Worm (Caenorhabditis elegans): ENCODE data around the gene Y38F1A.2.

Gene Y38F1A.2

DNA sequence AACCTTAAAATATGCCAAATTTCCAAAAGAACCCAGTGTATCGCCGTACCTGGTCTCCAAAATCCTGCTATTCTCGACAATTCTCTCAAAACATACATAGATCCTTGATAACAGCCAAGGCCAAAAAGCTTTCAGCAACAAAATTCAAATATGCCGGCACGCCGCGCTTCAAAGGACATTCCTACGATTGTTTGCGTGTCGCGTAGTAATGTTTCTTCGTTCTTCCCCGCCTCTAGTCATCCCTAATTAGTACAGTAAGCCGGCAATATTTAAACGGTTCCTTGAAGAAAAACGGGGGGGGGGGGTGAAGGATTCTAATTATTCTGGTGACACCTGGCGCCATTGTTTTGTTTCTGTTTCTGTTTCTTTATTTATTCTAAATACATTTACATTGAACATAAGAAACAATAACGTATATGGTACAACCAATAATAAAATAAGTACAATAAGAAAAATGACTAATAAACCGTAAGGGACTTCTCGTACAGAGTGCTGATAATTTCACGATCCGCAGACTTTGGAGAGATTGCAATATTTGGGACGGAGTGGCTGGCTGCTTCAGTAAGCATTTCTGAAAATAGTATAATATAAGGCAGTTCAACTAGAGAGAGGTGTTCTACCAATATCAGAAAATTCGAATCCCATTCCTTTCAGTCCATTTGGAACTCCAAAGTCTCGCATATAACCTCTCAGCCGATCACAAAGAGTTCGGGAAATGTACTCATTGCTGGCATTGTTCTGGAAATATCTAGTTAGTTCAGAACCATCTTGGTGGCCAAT is 39.4 kb downstream of the Y38F1A.2 start:
- TF ChIP-seq attf-4 (tag; optimal IDR thresholded peaks at IDR 0.05) = no peak
- TF ChIP-seq egl-27 (tag; optimal IDR thresholded peaks at IDR 0.05) = no peak
- TF ChIP-seq hif-1 (tag; optimal IDR thresholded peaks at IDR 0.05) = no peak
- peak; percentile 73 for TF ChIP-seq aha-1 (tag)
- TF ChIP-seq spr-3 (GFP tag; optimal IDR thresholded peaks at IDR 0.05) = no peak
- TF ChIP-seq lin-15B (tag; optimal IDR thresholded peaks at IDR 0.05) = no peak
- TF ChIP-seq cey-2 (tag; optimal IDR thresholded peaks at IDR 0.05; ENCODE audit: borderline replicate concordance, insufficient read depth) = no peak
- no peak for TF ChIP-seq ceh-32 (tag; optimal IDR thresholded peaks at IDR 0.05; ENCODE audit: poor library complexity)
- no peak for TF ChIP-seq arid-1 (GFP tag; conservative IDR thresholded peaks at IDR 0.05)
- peak; percentile 24; the same call in 1 of the 2 replicates for TF ChIP-seq nhr-42 (GFP tag; IDR thresholded peaks at IDR 0.05)
- no peak for TF ChIP-seq D1046.2 (GFP tag; IDR thresholded peaks at IDR 0.05)
- peak; percentile 15; the same call in 1 of the 2 replicates for TF ChIP-seq pha-4 (GFP tag; IDR thresholded peaks at IDR 0.05)
- no peak for TF ChIP-seq pha-4 (tag; optimal IDR thresholded peaks at IDR 0.05)
- no peak for TF ChIP-seq egl-43 (GFP tag; IDR thresholded peaks at IDR 0.05)
- no peak for TF ChIP-seq Y75B8A.6 (GFP tag; IDR thresholded peaks at IDR 0.05)
- TF ChIP-seq zag-1 (tag; optimal IDR thresholded peaks at IDR 0.05) = no peak
- peak; percentile 72 for TF ChIP-seq T26A8.4 (GFP tag; IDR thresholded peaks at IDR 0.05)
- no peak for TF ChIP-seq nhr-48 (tag; optimal IDR thresholded peaks at IDR 0.05)
- TF ChIP-seq ZK546.5 (tag; optimal IDR thresholded peaks at IDR 0.05) = no peak
- no peak for TF ChIP-seq dmd-8 (GFP tag; IDR thresholded peaks at IDR 0.05)
- no peak for TF ChIP-seq nhr-10 (tag; optimal IDR thresholded peaks at IDR 0.05)
- no peak for TF ChIP-seq pqm-1 (tag; optimal IDR thresholded peaks at IDR 0.05)
- TF ChIP-seq Y105C5A.15 (GFP tag; IDR thresholded peaks at IDR 0.05) = no peak
- TF ChIP-seq hlh-30 (tag; optimal IDR thresholded peaks at IDR 0.05; ENCODE audit: insufficient read depth) = no peak
- TF ChIP-seq dmd-6 (GFP tag; IDR thresholded peaks at IDR 0.05) = peak; percentile 45
- TF ChIP-seq lin-38 (GFP tag; IDR thresholded peaks at IDR 0.05) = peak; percentile 71
- TF ChIP-seq php-3 (GFP tag; IDR thresholded peaks at IDR 0.05) = 0 out of 2 replicates have a peak, but pooled peaks have one; percentile 47
- no peak for TF ChIP-seq F44E2.7 (GFP tag; IDR thresholded peaks at IDR 0.05)
- peak; percentile 53 for TF ChIP-seq hlh-11 (tag; optimal IDR thresholded peaks at IDR 0.05)
- TF ChIP-seq mep-1 (tag; optimal IDR thresholded peaks at IDR 0.05) = peak; percentile 21
- no peak for TF ChIP-seq ama-1 (optimal IDR thresholded peaks at IDR 0.05)
- TF ChIP-seq Y48G9A.11 (GFP tag; IDR thresholded peaks at IDR 0.05) = 0 out of 2 replicates have a peak, but pooled peaks have one; percentile 19
- TF ChIP-seq snpc-4 (tag; optimal IDR thresholded peaks at IDR 0.05) = no peak
- TF ChIP-seq ceh-20 (GFP tag; IDR thresholded peaks at IDR 0.05) = no peak
- no peak for TF ChIP-seq ceh-62 (tag; optimal IDR thresholded peaks at IDR 0.05)
- TF ChIP-seq dpl-1 (GFP tag; optimal IDR thresholded peaks at IDR 0.05) = no peak
- no peak for TF ChIP-seq daf-12 (tag; optimal IDR thresholded peaks at IDR 0.05)
- TF ChIP-seq nhr-77 (tag; optimal IDR thresholded peaks at IDR 0.05) = no peak
- no peak for TF ChIP-seq nhr-28 (tag; optimal IDR thresholded peaks at IDR 0.05)
- 0 out of 2 replicates have a peak, but pooled peaks have one; percentile 20 for TF ChIP-seq mxl-2 (GFP tag; conservative IDR thresholded peaks at IDR 0.05)
- TF ChIP-seq daf-19 (GFP tag; conservative IDR thresholded peaks at IDR 0.05) = no peak
- TF ChIP-seq Y5F2A.4 (GFP tag; optimal IDR thresholded peaks at IDR 0.05) = peak; percentile 33
- no peak for TF ChIP-seq ZK337.2 (GFP tag; IDR thresholded peaks at IDR 0.05)
- no peak for TF ChIP-seq nhr-76 (tag; optimal IDR thresholded peaks at IDR 0.05)
- TF ChIP-seq nhr-237 (tag; optimal IDR thresholded peaks at IDR 0.05) = no peak
- no peak for TF ChIP-seq nhr-25 (tag; optimal IDR thresholded peaks at IDR 0.05; ENCODE audit: borderline replicate concordance, insufficient read depth)
- TF ChIP-seq snpc-1.2 (GFP tag; IDR thresholded peaks at IDR 0.05) = 0 out of 2 replicates have a peak, but pooled peaks have one; percentile 24
- TF ChIP-seq unc-62 (GFP tag; optimal IDR thresholded peaks at IDR 0.05 in 1 of 2) = peak in 1 of 2 experiments; percentile 62
- no peak for TF ChIP-seq unc-62 (tag; optimal IDR thresholded peaks at IDR 0.05)
- TF ChIP-seq mes-2 (tag; optimal IDR thresholded peaks at IDR 0.05; ENCODE audit: poor library complexity, severe bottlenecking) = no peak
